Worm (Caenorhabditis elegans) whole organism, L4 larva: ENCODE results near the gene F56A8.9.
A peak's percentile ranks its signal among the peaks of the same experiment; 100 is the strongest.

ENCODE experiments used
- D1046.2 ChIP-seq: fragments of 200-800 bp; sonication (Bioruptor generic); IDR thresholded peaks from 2 replicates; pipeline ENCODE4 v1.3.6; 2022; ENCODE audit warnings: missing genetic modification characterization, missing compliant biosample characterization
- F44E2.7 ChIP-seq: fragments of 200-800 bp; sonication (Bioruptor generic); IDR thresholded peaks from 2 replicates; pipeline ENCODE4 v2.1.2; 2022; ENCODE audit warnings: missing genetic modification characterization, missing compliant biosample characterization
- R02D3.7 ChIP-seq: fragments of 150-350 bp; sonication (generic microtip); optimal IDR thresholded peaks from 3 replicates; lab custom pipeline; 2014; ENCODE audit warnings: missing biosample characterization, missing genetic modification characterization
- T20F7.1 ChIP-seq: fragments of 200-800 bp; sonication (Bioruptor generic); optimal IDR thresholded peaks from 2 replicates; lab custom pipeline; 2018; ENCODE audit warnings: mild to moderate bottlenecking, missing genetic modification characterization, missing compliant biosample characterization
- Y105C5A.15 ChIP-seq: fragments of 200-800 bp; sonication (Bioruptor generic); IDR thresholded peaks from 2 replicates; pipeline ENCODE4 v1.3.6; 2022; ENCODE audit warnings: missing genetic modification characterization, missing compliant biosample characterization
- Y48G9A.11 ChIP-seq: fragments of 200-800 bp; sonication (Bioruptor generic); IDR thresholded peaks from 2 replicates; pipeline ENCODE4 v1.3.6; 2022; ENCODE audit warnings: missing genetic modification reagents, missing genetic modification characterization, missing compliant biosample characterization
- Y5F2A.4 ChIP-seq: fragments of 200-800 bp; sonication (Bioruptor generic); optimal IDR thresholded peaks from 2 replicates; lab custom pipeline; 2018; ENCODE audit warnings: mild to moderate bottlenecking, missing genetic modification characterization, missing compliant biosample characterization
- Y75B8A.6 ChIP-seq: fragments of 200-800 bp; sonication (Bioruptor generic); IDR thresholded peaks from 2 replicates; pipeline ENCODE4 v1.3.6; 2022; ENCODE audit warnings: missing genetic modification reagents, missing genetic modification characterization, missing compliant biosample characterization
- ZK546.5 ChIP-seq, 2 experiments: sonication (generic microtip); optimal IDR thresholded peaks; 2 replicates each; lab custom pipeline; 2017; ENCODE audit warnings: missing biosample characterization in 2 of 2, missing genetic modification characterization in 2 of 2
- aly-2 ChIP-seq: sonication (generic microtip); optimal IDR thresholded peaks from 2 replicates; lab custom pipeline; 2018; ENCODE audit warnings: missing biosample characterization, missing genetic modification characterization
- ama-1 ChIP-seq: fragments of 150-350 bp; optimal IDR thresholded peaks from 2 replicates; lab custom pipeline; 2014; ENCODE audit warnings: inconsistent platforms, mixed read lengths
- attf-4 ChIP-seq: sonication (generic microtip); optimal IDR thresholded peaks from 3 replicates; lab custom pipeline; 2017; ENCODE audit warnings: missing biosample characterization, missing genetic modification characterization
- ceh-28 ChIP-seq: fragments of 150-350 bp; optimal IDR thresholded peaks from 2 replicates; lab custom pipeline; 2014; ENCODE audit warnings: missing biosample characterization, missing genetic modification reagents, missing genetic modification characterization
- ceh-32 ChIP-seq: sonication (generic microtip); optimal IDR thresholded peaks from 2 replicates; lab custom pipeline; 2016; ENCODE audit warnings: mild to moderate bottlenecking, missing genetic modification characterization, missing compliant biosample characterization; ENCODE audit not compliant: poor library complexity
- ceh-62 ChIP-seq: sonication (generic microtip); optimal IDR thresholded peaks from 2 replicates; lab custom pipeline; 2017; ENCODE audit warnings: missing biosample characterization, missing genetic modification characterization
- ces-1 ChIP-seq: fragments of 150-350 bp; sonication (generic microtip); optimal IDR thresholded peaks from 4 replicates; lab custom pipeline; 2014; ENCODE audit warnings: missing biosample characterization, missing genetic modification reagents, missing genetic modification characterization
- ctbp-1 ChIP-seq: fragments of 200-800 bp; sonication (Bioruptor generic); IDR thresholded peaks from 2 replicates; pipeline ENCODE4 v1.3.6; 2022; ENCODE audit warnings: missing genetic modification reagents, missing genetic modification characterization, missing compliant biosample characterization
- daf-8 ChIP-seq: fragments of 200-800 bp; sonication (Bioruptor generic); IDR thresholded peaks from 2 replicates; pipeline ENCODE4 v1.3.6; 2022; ENCODE audit warnings: missing genetic modification characterization, missing compliant biosample characterization
- dmd-6 ChIP-seq: fragments of 200-800 bp; sonication (Bioruptor generic); IDR thresholded peaks from 2 replicates; pipeline ENCODE4 v1.3.6; 2022; ENCODE audit warnings: missing genetic modification reagents, missing genetic modification characterization, missing compliant biosample characterization
- dmd-8 ChIP-seq: fragments of 200-800 bp; sonication (Bioruptor generic); IDR thresholded peaks from 2 replicates; pipeline ENCODE4 v1.3.6; 2022; ENCODE audit warnings: missing genetic modification characterization, missing compliant biosample characterization
- dmd-9 ChIP-seq: fragments of 200-800 bp; sonication (Bioruptor generic); IDR thresholded peaks from 2 replicates; pipeline ENCODE4 v1.3.6; 2022; ENCODE audit warnings: missing genetic modification reagents, missing genetic modification characterization, missing compliant biosample characterization
- dpl-1 ChIP-seq: fragments of 150-350 bp; optimal IDR thresholded peaks from 2 replicates; lab custom pipeline; 2014; ENCODE audit warnings: missing biosample characterization, missing genetic modification reagents, missing genetic modification characterization
- duxl-1 ChIP-seq: sonication (generic microtip); optimal IDR thresholded peaks from 2 replicates; lab custom pipeline; 2016; ENCODE audit warnings: mild to moderate bottlenecking, missing genetic modification characterization, moderate library complexity, missing compliant biosample characterization; ENCODE audit not compliant: poor library complexity
- egl-27 ChIP-seq: sonication (generic microtip); optimal IDR thresholded peaks from 3 replicates; lab custom pipeline; 2017; ENCODE audit warnings: missing biosample characterization, missing genetic modification reagents, missing genetic modification characterization
- fkh-10 ChIP-seq: fragments of 150-350 bp; optimal IDR thresholded peaks from 2 replicates; lab custom pipeline; 2014; ENCODE audit warnings: missing biosample characterization, missing genetic modification reagents, missing genetic modification characterization
- fos-1 ChIP-seq: fragments of 150-350 bp; optimal IDR thresholded peaks from 2 replicates; lab custom pipeline; 2014; ENCODE audit warnings: missing biosample characterization, missing genetic modification characterization
- gei-8 ChIP-seq: fragments of 200-800 bp; sonication (Bioruptor generic); optimal IDR thresholded peaks from 2 replicates; lab custom pipeline; 2018; ENCODE audit warnings: mild to moderate bottlenecking, missing genetic modification characterization, missing compliant biosample characterization
- hlh-11 ChIP-seq: fragments of 200-800 bp; sonication (Bioruptor generic); optimal IDR thresholded peaks from 2 replicates; lab custom pipeline; 2018; ENCODE audit warnings: mild to moderate bottlenecking, missing genetic modification characterization, missing compliant biosample characterization
- hlh-30 ChIP-seq: sonication (generic microtip); optimal IDR thresholded peaks from 2 replicates; lab custom pipeline; 2017; ENCODE audit warnings: antibody characterized with exemption, mild to moderate bottlenecking, missing genetic modification characterization, missing compliant biosample characterization; ENCODE audit not compliant: insufficient read depth
- hmg-1.1 ChIP-seq: fragments of 200-800 bp; sonication (Bioruptor generic); IDR thresholded peaks from 2 replicates; pipeline ENCODE4 v1.3.6; 2022; ENCODE audit warnings: missing genetic modification reagents, missing genetic modification characterization, missing compliant biosample characterization
- lin-15B ChIP-seq: fragments of 150-350 bp; sonication (generic microtip); optimal IDR thresholded peaks from 3 replicates; lab custom pipeline; 2014; ENCODE audit warnings: missing biosample characterization, missing genetic modification characterization
- lin-29 ChIP-seq: fragments of 200-800 bp; sonication (Bioruptor generic); IDR thresholded peaks from 2 replicates; pipeline ENCODE4 v1.3.6; 2022; ENCODE audit warnings: missing genetic modification reagents, missing genetic modification characterization, missing compliant biosample characterization
- lin-38 ChIP-seq: fragments of 200-800 bp; sonication (Bioruptor generic); IDR thresholded peaks from 2 replicates; pipeline ENCODE4 v1.3.6; 2022; ENCODE audit warnings: missing genetic modification reagents, missing genetic modification characterization, missing compliant biosample characterization
- lir-3 ChIP-seq: sonication (generic microtip); optimal IDR thresholded peaks from 2 replicates; lab custom pipeline; 2016; ENCODE audit warnings: mild to moderate bottlenecking, missing genetic modification characterization, missing compliant biosample characterization
- madf-9 ChIP-seq: fragments of 200-800 bp; sonication (Bioruptor generic); conservative IDR thresholded peaks from 2 replicates; pipeline ENCODE4 v1.3.6; 2022; ENCODE audit warnings: missing genetic modification reagents, missing genetic modification characterization, missing compliant biosample characterization
- mep-1 ChIP-seq: fragments of 150-350 bp; sonication (generic microtip); optimal IDR thresholded peaks from 3 replicates; lab custom pipeline; 2014; ENCODE audit warnings: missing biosample characterization, missing genetic modification characterization
- mes-2 ChIP-seq: sonication (generic microtip); optimal IDR thresholded peaks from 2 replicates; lab custom pipeline; 2016; ENCODE audit warnings: missing genotype, mild to moderate bottlenecking, missing genetic modification characterization, missing compliant biosample characterization; ENCODE audit not compliant: poor library complexity, severe bottlenecking
- mxl-3 ChIP-seq: fragments of 200-800 bp; sonication (Bioruptor generic); optimal IDR thresholded peaks from 2 replicates; lab custom pipeline; 2018; ENCODE audit warnings: mild to moderate bottlenecking, missing genetic modification characterization, missing compliant biosample characterization
- nhr-11 ChIP-seq: fragments of 150-350 bp; optimal IDR thresholded peaks from 2 replicates; lab custom pipeline; 2014; ENCODE audit warnings: missing biosample characterization, missing genetic modification characterization
- nhr-237 ChIP-seq: sonication (generic microtip); optimal IDR thresholded peaks from 2 replicates; lab custom pipeline; 2017; ENCODE audit warnings: missing biosample characterization, missing genetic modification characterization
- nhr-42 ChIP-seq: fragments of 200-800 bp; sonication (Bioruptor generic); IDR thresholded peaks from 2 replicates; pipeline ENCODE4 v1.3.6; 2022; ENCODE audit warnings: missing genetic modification characterization, missing compliant biosample characterization
- nhr-6 ChIP-seq: fragments of 150-350 bp; optimal IDR thresholded peaks from 2 replicates; lab custom pipeline; 2014; ENCODE audit warnings: missing biosample characterization, missing genetic modification characterization
- nhr-76 ChIP-seq: fragments of 150-350 bp; optimal IDR thresholded peaks from 2 replicates; lab custom pipeline; 2014; ENCODE audit warnings: missing biosample characterization, missing genetic modification characterization
- pqm-1 ChIP-seq: sonication (generic microtip); optimal IDR thresholded peaks from 2 replicates; lab custom pipeline; 2017; ENCODE audit warnings: missing biosample characterization, missing genetic modification characterization
- set-16 ChIP-seq: fragments of 200-800 bp; sonication (Bioruptor generic); IDR thresholded peaks from 2 replicates; pipeline ENCODE4 v1.3.6; 2022; ENCODE audit warnings: missing genetic modification reagents, missing genetic modification characterization, missing compliant biosample characterization
- tag-97 ChIP-seq: fragments of 200-800 bp; sonication (Bioruptor generic); IDR thresholded peaks from 2 replicates; pipeline ENCODE4 v1.3.6; 2022; ENCODE audit warnings: missing genetic modification characterization, missing compliant biosample characterization
- tra-1 ChIP-seq: fragments of 200-800 bp; sonication (Bioruptor generic); IDR thresholded peaks from 2 replicates; pipeline ENCODE4 v1.3.6; 2022; ENCODE audit warnings: missing genetic modification reagents, missing genetic modification characterization, missing compliant biosample characterization
- unc-130 ChIP-seq: sonication (generic microtip); optimal IDR thresholded peaks from 2 replicates; lab custom pipeline; 2016; ENCODE audit warnings: missing genetic modification reagents, missing genetic modification characterization, missing compliant biosample characterization
- vab-7 ChIP-seq: fragments of 200-800 bp; sonication (Bioruptor generic); IDR thresholded peaks from 2 replicates; pipeline ENCODE4 v1.3.6; 2022; ENCODE audit warnings: missing genetic modification reagents, missing genetic modification characterization, missing compliant biosample characterization
- zag-1 ChIP-seq: fragments of 150-350 bp; optimal IDR thresholded peaks from 2 replicates; lab custom pipeline; 2014; ENCODE audit warnings: missing biosample characterization, missing genetic modification characterization
- zfp-2 ChIP-seq: sonication (generic microtip); optimal IDR thresholded peaks from 2 replicates; lab custom pipeline; 2016; ENCODE audit warnings: mild to moderate bottlenecking, missing genetic modification characterization, missing compliant biosample characterization
- zfp-3 ChIP-seq: fragments of 200-800 bp; sonication (Bioruptor generic); conservative IDR thresholded peaks from 2 replicates; pipeline ENCODE4 v1.3.6; 2022; ENCODE audit warnings: missing genetic modification reagents, missing genetic modification characterization, missing compliant biosample characterization
- ztf-7 ChIP-seq: fragments of 150-350 bp; optimal IDR thresholded peaks from 2 replicates; lab custom pipeline; 2014; ENCODE audit warnings: missing biosample characterization, missing genetic modification characterization

Gene F56A8.9

ce11 chrIII:13224395-13224794, 30.1 kb upstream of the F56A8.9 start (continued):
- no peak for TF ChIP-seq Y105C5A.15 (GFP tag; lab: Robert Waterston, UW)
- TF ChIP-seq pqm-1 (tag; lab: Kevin White, UChicago), result no peak
- peak; percentile 70; the same call in 1 of the 2 replicates for TF ChIP-seq dmd-8 (GFP tag; lab: Robert Waterston, UW)
- 0 out of 2 replicates have a peak, but pooled peaks have one; percentile 15 for TF ChIP-seq nhr-42 (GFP tag; lab: Robert Waterston, UW)
- no peak for TF ChIP-seq nhr-76 (tag; lab: Kevin White, UChicago)
- 0 out of 2 replicates have a peak, but pooled peaks have one; percentile 1 for TF ChIP-seq vab-7 (GFP tag; lab: Robert Waterston, UW)
- no peak for TF ChIP-seq Y5F2A.4
- TF ChIP-seq lin-38, result peak; percentile 60
- no peak for TF ChIP-seq zfp-3
- TF ChIP-seq fos-1 (tag; lab: Kevin White, UChicago), result no peak
- TF ChIP-seq attf-4 (tag; lab: Kevin White, UChicago), result no peak
- no peak for TF ChIP-seq madf-9 (GFP tag; lab: Robert Waterston, UW)
- peak; percentile 16 for TF ChIP-seq mep-1 (tag; lab: Kevin White, UChicago)
- no peak; the same call in none of the 2 replicates for TF ChIP-seq tra-1 (GFP tag; lab: Robert Waterston, UW)
- TF ChIP-seq ama-1 (lab: Kevin White, UChicago), result no peak
- no peak for TF ChIP-seq ztf-7 (tag; lab: Kevin White, UChicago)
- TF ChIP-seq set-16 (GFP tag; lab: Robert Waterston, UW), result no peak
- TF ChIP-seq hlh-11 (tag; lab: Kevin White, UChicago), result no peak
- no peak for TF ChIP-seq dmd-6 (GFP tag; lab: Robert Waterston, UW)
- TF ChIP-seq duxl-1 (tag; lab: Kevin White, UChicago), result no peak
- no peak for TF ChIP-seq aly-2
- no peak for TF ChIP-seq fkh-10 (GFP tag; lab: Kevin White, UChicago)
- no peak for TF ChIP-seq nhr-11 (tag; lab: Kevin White, UChicago)
- TF ChIP-seq zfp-2 (tag; lab: Kevin White, UChicago), result no peak
- no peak for TF ChIP-seq mxl-3 (GFP tag; lab: Kevin White, UChicago)
- TF ChIP-seq R02D3.7 (tag; lab: Kevin White, UChicago), result no peak
- TF ChIP-seq unc-130 (GFP tag; lab: Kevin White, UChicago), result no peak
- TF ChIP-seq Y48G9A.11 (GFP tag; lab: Robert Waterston, UW), result 0 out of 2 replicates have a peak, but pooled peaks have one; percentile 43
- no peak for TF ChIP-seq F44E2.7 (GFP tag; lab: Robert Waterston, UW)
- TF ChIP-seq ctbp-1, result 0 out of 2 replicates have a peak, but pooled peaks have one; percentile 49
- no peak for TF ChIP-seq dmd-9 (GFP tag; lab: Robert Waterston, UW)
- TF ChIP-seq daf-8 (GFP tag; lab: Robert Waterston, UW), result no peak
- no peak for TF ChIP-seq nhr-237
- no peak for TF ChIP-seq dpl-1
- TF ChIP-seq tag-97 (GFP tag; lab: Robert Waterston, UW), result no peak
- no peak for TF ChIP-seq Y75B8A.6
- TF ChIP-seq ceh-62 (tag; lab: Kevin White, UChicago), result no peak
- no peak for TF ChIP-seq lir-3 (tag; lab: Kevin White, UChicago)
- no peak for TF ChIP-seq ceh-32 (tag; lab: Kevin White, UChicago)

DNA sequence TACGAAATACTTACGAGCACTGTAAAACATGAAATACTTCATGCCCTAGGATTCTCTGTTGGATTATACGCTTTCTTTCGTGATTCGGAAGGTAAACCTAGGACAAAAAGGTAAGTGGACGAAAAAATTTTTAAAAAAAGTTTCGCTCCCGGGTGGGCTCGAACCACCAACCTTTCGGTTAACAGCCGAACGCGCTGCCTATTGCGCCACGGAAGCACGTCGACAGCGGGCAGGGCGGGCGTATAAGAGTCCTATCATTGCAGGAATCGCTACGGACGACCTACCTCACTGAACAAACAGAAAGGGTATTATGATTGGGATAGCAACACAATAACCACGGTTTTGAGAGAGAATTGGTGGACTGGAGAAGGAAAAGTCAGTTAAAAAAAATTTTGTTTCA, 29.5 kb upstream of the F56A8.9 start:
- TF ChIP-seq zag-1 (tag; lab: Kevin White, UChicago) (no peak), gei-8 (GFP tag; lab: Kevin White, UChicago) (no peak), D1046.2 (peak; percentile 64; the same call in 1 of the 2 replicates), egl-27 (tag; lab: Kevin White, UChicago) (no peak), lin-15B (tag; lab: Kevin White, UChicago) (no peak), ces-1 (no peak), tag-97 (GFP tag; lab: Robert Waterston, UW) (no peak), hmg-1.1 (peak; percentile 58), T20F7.1 (GFP tag; lab: Kevin White, UChicago) (no peak), R02D3.7 (tag; lab: Kevin White, UChicago) (no peak), zfp-2 (tag; lab: Kevin White, UChicago) (no peak), lin-29 (GFP tag; lab: Robert Waterston, UW) (no peak), nhr-6 (tag; lab: Kevin White, UChicago) (no peak), mes-2 (tag; lab: Kevin White, UChicago) (peak; percentile 74), nhr-237 (no peak), hlh-30 (tag; lab: Kevin White, UChicago) (peak; percentile 30), ceh-28 (tag; lab: Kevin White, UChicago) (no peak), hlh-11 (tag; lab: Kevin White, UChicago) (peak; percentile 16), ZK546.5 (tag; optimal IDR thresholded peaks at IDR 0.05; lab: Kevin White, UChicago) (no peak)
